Worm (Caenorhabditis elegans): ENCODE data around the gene C31C9.7.

- no peak for TF ChIP-seq T22C8.4 (GFP tag; IDR thresholded peaks at IDR 0.05)
- TF ChIP-seq flt-1 (GFP tag; IDR thresholded peaks at IDR 0.05): no peak
- no peak for TF ChIP-seq ztf-29 (GFP tag; IDR thresholded peaks at IDR 0.05)
- TF ChIP-seq cog-1 (tag; optimal IDR thresholded peaks at IDR 0.05): no peak
Observed at ce11 chrII:13637464-13637863, 31.4 kb upstream of the C31C9.7 start.

All from whole organism, midembryonic.